Fruit fly (Drosophila melanogaster) whole organism, embryonic: ENCODE results near the gene Sox100B.

Experiments
- CG11504 ChIP-seq: fragments of 200-800 bp; sonication (Bioruptor generic); optimal IDR thresholded peaks from 3 replicates; lab custom pipeline; 2019; ENCODE audit warnings: missing biosample characterization, mild to moderate bottlenecking, missing genetic modification characterization, moderate library complexity
- CG32767 ChIP-seq: fragments of 200-800 bp; sonication (Bioruptor generic); IDR thresholded peaks from 2 replicates; pipeline ENCODE4 v1.3.6; 2022; ENCODE audit warnings: missing biosample characterization, missing genetic modification characterization
- CG42726 ChIP-seq: fragments of 200-800 bp; sonication (Bioruptor generic); IDR thresholded peaks from 2 replicates; pipeline ENCODE4 v1.3.6; 2022; ENCODE audit warnings: missing biosample characterization, missing genetic modification characterization; ENCODE audit not compliant: partially characterized antibody
- CG6854 ChIP-seq: fragments of 200-800 bp; sonication (Bioruptor generic); optimal IDR thresholded peaks from 3 replicates; lab custom pipeline; 2017; ENCODE audit warnings: missing biosample characterization, mild to moderate bottlenecking, missing genetic modification characterization
- CG7928 ChIP-seq: fragments of 200-800 bp; sonication (Bioruptor generic); optimal IDR thresholded peaks from 2 replicates; lab custom pipeline; 2017; ENCODE audit warnings: missing biosample characterization, mild to moderate bottlenecking, missing genetic modification characterization
- CG7987 ChIP-seq: fragments of 200-800 bp; sonication (Bioruptor generic); optimal IDR thresholded peaks from 2 replicates; lab custom pipeline; 2018; ENCODE audit warnings: missing biosample characterization, mild to moderate bottlenecking, missing genetic modification characterization, moderate library complexity
- Dip3 ChIP-seq: fragments of 200-800 bp; sonication (Bioruptor generic); optimal IDR thresholded peaks from 3 replicates; lab custom pipeline; 2016; ENCODE audit warnings: missing biosample characterization, missing genetic modification characterization
- ase ChIP-seq: fragments of 200-800 bp; sonication (Bioruptor generic); IDR thresholded peaks from 3 replicates; pipeline ENCODE4 v1.3.6; 2022; ENCODE audit warnings: missing biosample characterization, missing genetic modification characterization
- bab2 ChIP-seq: fragments of 200-800 bp; sonication (Bioruptor generic); optimal IDR thresholded peaks from 2 replicates; lab custom pipeline; 2016; ENCODE audit warnings: missing biosample characterization, missing genetic modification characterization
- fu2 ChIP-seq: fragments of 200-800 bp; sonication (Bioruptor generic); optimal IDR thresholded peaks from 2 replicates; lab custom pipeline; 2016; ENCODE audit warnings: missing biosample characterization, missing genetic modification characterization
- pum ChIP-seq: fragments of 200-800 bp; sonication (Bioruptor generic); optimal IDR thresholded peaks from 2 replicates; lab custom pipeline; 2016; ENCODE audit warnings: missing biosample characterization, missing genetic modification characterization
- pzg ChIP-seq: fragments of 200-800 bp; sonication (Bioruptor generic); optimal IDR thresholded peaks from 3 replicates; lab custom pipeline; 2018; ENCODE audit warnings: missing biosample characterization, mild to moderate bottlenecking, missing genetic modification characterization, moderate library complexity

DNA sequence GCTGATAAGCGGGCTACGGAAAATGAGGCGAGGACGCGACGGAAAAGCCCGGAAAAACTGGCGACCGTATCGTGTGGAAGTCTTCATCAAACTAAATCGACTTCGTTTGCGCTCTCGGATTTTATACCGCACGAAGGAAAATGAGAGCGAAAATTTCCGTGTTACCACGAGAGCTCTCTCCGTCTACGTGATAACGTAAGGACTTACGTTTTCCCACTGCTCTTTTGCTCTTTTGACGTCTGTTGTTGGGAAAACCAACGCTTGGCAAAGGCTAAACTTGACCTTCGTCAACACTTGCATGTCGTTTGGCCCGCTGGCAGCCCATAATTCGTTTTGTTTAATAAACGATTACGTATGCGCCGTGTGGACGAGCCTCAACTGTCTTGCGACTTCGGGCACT is 32.2 kb downstream of the Sox100B start, which contains the start of gene CG11317:
- TF ChIP-seq CG32767 (GFP tag; lab: Robert Waterston, UW), result no peak
- TF ChIP-seq CG7987 (GFP tag; lab: Kevin White, UChicago), result no peak
- TF ChIP-seq ase (GFP tag; lab: Robert Waterston, UW), result no peak
- TF ChIP-seq fu2, result no peak
- no peak for TF ChIP-seq pum
- no peak for TF ChIP-seq CG11504 (tag; lab: Kevin White, UChicago)
- TF ChIP-seq pzg (GFP tag; lab: Kevin White, UChicago), result no peak
- TF ChIP-seq bab2 (GFP tag; lab: Kevin White, UChicago), result no peak
- no peak for TF ChIP-seq Dip3 (GFP tag; lab: Kevin White, UChicago)
- TF ChIP-seq CG6854, result no peak
- no peak for TF ChIP-seq CG7928
- no peak for TF ChIP-seq CG42726 (GFP tag; lab: Robert Waterston, UW)
